Fruit fly (Drosophila melanogaster): ENCODE data around the gene CG3437.

Gene CG3437

dm6 chr3L:9460775-9461491 lies 3.5 kb upstream of the CG3437 start, which contains the start of the genes CG3434 and CG44838:
TSS of gene CG3434 (minus strand) at chr3L:9460799.
TSS of gene CG44838 (plus strand) at chr3L:9461050.
- TF ChIP-seq CG8478 (optimal IDR thresholded peaks at IDR 0.05) (no peak), CTCF (optimal IDR thresholded peaks at IDR 0.05) (peak in 1 of 2 experiments; percentile 20)

DNA sequence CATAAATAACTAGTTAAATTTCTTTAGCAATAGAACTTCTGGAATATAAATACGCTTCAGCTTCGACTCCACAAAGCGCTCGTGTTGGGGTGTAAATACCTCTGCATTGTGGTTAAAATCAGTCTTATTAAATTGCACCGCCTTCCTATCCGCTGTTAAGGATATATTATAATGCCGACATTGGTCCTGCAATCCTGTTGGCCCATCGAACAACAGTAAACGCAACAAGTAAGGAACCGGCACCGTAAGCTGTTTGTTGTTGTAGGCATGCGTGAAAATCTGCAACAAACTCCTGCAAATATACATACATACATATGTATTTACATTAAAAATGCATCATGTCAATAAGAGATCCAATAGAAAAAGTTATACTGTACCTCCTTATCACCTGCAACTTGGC lies 1.1 kb downstream of the CG3437 start:
- TF ChIP-seq CG8478 (optimal IDR thresholded peaks at IDR 0.05) = no peak
- TF ChIP-seq CTCF (optimal IDR thresholded peaks at IDR 0.05) = no peak

DNA sequence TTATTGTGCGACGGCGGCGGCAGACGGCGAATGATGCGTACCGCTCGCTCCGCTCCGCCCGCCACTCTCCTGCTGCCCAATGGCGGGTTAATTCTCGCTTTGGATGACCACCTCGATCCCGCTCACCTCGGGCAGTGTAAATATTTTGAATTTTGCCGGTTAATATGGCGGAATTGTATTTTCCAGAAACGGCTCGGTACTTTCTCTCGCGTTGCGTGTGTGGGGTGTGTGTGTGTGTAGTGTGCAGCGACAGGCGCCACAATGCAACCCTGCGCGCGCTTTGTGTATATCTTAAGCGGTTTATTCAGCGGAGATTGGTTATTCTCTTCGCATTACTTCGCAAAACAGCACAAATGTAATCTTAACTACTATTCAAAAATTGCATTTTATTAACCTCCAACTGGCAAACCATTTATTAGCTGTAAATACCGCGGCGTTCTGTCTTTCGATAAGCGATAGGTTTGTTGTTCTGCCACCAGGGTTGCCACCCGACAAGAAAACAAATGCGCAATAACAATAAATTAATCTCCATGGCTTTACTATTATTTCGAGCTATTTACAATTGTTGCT lies 1.6 kb downstream of the CG3437 start, which contains the start of the genes phol and CG3552:
Gene phol, minus strand, starts transcription at position 463 of the 570 bp plus-strand sequence.
Gene CG3552, plus strand, starts transcription at position 500 of the 570 bp plus-strand sequence.
- TF ChIP-seq CG8478 (optimal IDR thresholded peaks at IDR 0.05) (no peak), CTCF (optimal IDR thresholded peaks at IDR 0.05) (peak in 1 of 2 experiments; percentile 23)

- no peak for TF ChIP-seq CG8478 (optimal IDR thresholded peaks at IDR 0.05)
- no peak for TF ChIP-seq CTCF (optimal IDR thresholded peaks at IDR 0.05)
Measured at dm6 chr3L:9452422-9452821, 5.0 kb downstream of the CG3437 start.

DNA sequence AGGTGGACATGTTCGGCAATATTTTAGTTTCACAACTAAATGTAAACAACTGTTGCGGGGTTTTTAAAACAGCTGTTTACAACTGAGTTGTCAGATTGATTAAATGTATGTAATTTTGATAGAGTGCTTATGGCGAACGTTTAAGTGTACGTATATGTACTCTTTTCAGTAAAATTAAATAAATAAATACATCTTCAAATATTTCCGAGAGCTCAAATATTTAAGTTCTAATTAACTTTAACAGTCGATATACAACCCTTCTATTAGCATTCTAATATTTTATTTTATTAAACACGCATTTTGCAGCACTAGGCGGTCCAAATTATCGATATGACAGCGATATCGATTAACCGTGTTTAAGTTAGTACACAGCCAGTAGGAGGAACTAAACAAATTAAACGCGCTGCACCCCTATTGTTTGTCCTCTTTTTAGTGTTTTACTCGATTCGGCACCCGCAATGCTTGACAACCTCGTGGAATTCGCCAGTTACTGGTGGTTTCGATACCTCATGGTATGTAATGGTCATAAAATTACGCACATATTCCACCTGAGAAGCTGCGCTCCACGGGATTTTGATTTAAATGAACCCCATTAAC lies 5.8 kb downstream of the CG3437 start, which contains the start of the genes CG3448 and ghi:
Gene CG3448, minus strand, starts transcription at position 51 of the 597 bp plus-strand sequence.
Gene ghi, plus strand, starts transcription at position 355 of the 597 bp plus-strand sequence.
- TF ChIP-seq CTCF (optimal IDR thresholded peaks at IDR 0.05) = no peak
- no peak for TF ChIP-seq CG8478 (optimal IDR thresholded peaks at IDR 0.05)

dm6 chr3L:9447239-9447777 lies 10.2 kb downstream of the CG3437 start:
- TF ChIP-seq CTCF (optimal IDR thresholded peaks at IDR 0.05) (no peak), CG8478 (optimal IDR thresholded peaks at IDR 0.05) (no peak)

DNA sequence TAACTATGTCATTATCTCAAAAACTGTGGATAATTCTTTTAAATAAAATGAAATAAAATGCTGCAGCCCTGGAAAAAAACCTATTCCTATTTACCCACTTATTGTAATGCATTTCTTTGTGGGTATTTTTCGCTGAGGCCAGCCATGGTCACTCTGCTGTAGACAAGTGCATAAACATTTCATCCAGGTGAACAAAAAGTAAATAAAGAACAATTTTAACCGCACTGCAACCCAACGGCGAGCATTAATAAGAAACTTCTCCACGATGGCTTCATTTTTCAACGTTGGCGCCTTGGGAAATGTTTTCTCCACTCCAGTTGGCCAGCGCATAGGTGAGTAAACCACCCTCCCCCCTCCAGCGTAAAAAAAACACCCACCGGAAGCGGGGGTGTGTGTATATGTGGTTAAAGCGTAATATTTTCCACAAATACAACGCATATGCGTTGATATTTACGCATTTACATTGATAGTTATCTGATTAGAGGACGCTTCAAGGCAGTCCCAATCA lies 10.7 kb downstream of the CG3437 start, which contains the start of gene CG3529:
Gene CG3529, plus strand, starts transcription at position 134 of the 508 bp plus-strand sequence.
- no peak for TF ChIP-seq CTCF (optimal IDR thresholded peaks at IDR 0.05)
- no peak for TF ChIP-seq CG8478 (optimal IDR thresholded peaks at IDR 0.05)

dm6 chr3L:9442625-9443282 lies 14.7 kb downstream of the CG3437 start, which contains the start of gene Srg3:
TSS of gene Srg3 (plus strand) at chr3L:9443232.
- no peak for TF ChIP-seq CG8478 (optimal IDR thresholded peaks at IDR 0.05)
- TF ChIP-seq CTCF (optimal IDR thresholded peaks at IDR 0.05) = peak in 1 of 2 experiments; percentile 16

- TF ChIP-seq CTCF (optimal IDR thresholded peaks at IDR 0.05) (peak in 1 of 2 experiments; percentile 34), CG8478 (optimal IDR thresholded peaks at IDR 0.05) (no peak)
Measured at dm6 chr3L:9441907-9442479, 15.5 kb downstream of the CG3437 start, which contains the start of the genes Bet3 and Nf-YA. TSS of gene Bet3 (minus strand) at chr3L:9442267. TSS of gene Nf-YA (minus strand) at chr3L:9442267.

- TF ChIP-seq CG8478 (optimal IDR thresholded peaks at IDR 0.05) (no peak), CTCF (optimal IDR thresholded peaks at IDR 0.05) (no peak)
Measured at dm6 chr3L:9438858-9439257, 18.6 kb downstream of the CG3437 start.

DNA sequence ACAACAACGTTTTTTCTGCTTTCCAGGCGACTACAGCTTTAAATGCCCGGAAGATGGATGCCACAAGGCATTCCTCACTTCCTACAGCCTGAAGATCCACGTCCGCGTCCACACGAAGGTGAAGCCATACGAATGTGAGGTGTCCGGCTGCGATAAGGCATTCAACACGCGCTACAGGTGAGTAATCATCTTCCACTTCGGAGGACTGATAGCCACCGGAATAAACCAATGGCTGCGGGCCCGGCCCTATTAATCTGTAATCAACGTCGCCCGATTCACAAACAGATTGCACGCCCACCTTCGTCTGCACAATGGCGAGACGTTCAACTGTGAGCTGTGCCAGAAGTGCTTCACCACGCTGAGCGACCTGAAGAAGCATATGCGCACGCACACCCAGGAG lies 21.6 kb downstream of the CG3437 start:
- TF ChIP-seq CTCF (optimal IDR thresholded peaks at IDR 0.05) (no peak), CG8478 (optimal IDR thresholded peaks at IDR 0.05) (no peak)

DNA sequence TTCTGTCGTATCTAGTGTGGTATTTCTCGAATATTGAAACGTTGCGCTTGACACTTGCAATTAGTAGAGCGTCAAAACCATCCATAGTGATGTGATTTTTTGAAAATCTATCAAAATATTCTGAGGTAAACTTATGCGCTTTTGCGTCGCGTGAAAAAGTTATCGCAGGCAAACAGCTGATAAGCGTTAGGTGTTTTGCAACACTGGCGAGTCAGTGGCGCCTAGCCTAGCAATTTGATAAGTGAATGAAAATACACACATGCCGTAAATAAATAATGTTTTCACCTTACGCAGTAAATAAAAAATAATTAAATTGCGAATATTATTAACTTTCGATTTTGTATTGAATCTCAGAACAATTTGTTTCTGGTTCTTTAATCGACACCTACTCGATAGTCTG lies 22.2 kb downstream of the CG3437 start, which contains the start of gene CG42526:
Gene CG42526, minus strand, starts transcription at position 85 of the 400 bp plus-strand sequence.
- TF ChIP-seq CG8478 (optimal IDR thresholded peaks at IDR 0.05) (no peak), CTCF (optimal IDR thresholded peaks at IDR 0.05) (no peak)

dm6 chr3L:9432810-9433587 lies 24.5 kb downstream of the CG3437 start:
- TF ChIP-seq CTCF (optimal IDR thresholded peaks at IDR 0.05) = no peak
- TF ChIP-seq CG8478 (optimal IDR thresholded peaks at IDR 0.05) = no peak
